Worm (Caenorhabditis elegans) whole organism, young adult: Measurements from ENCODE around the gene Y45G5AM.5.

Source experiments
- B0261.1 ChIP-seq: sonication (generic microtip); optimal IDR thresholded peaks from 2 replicates; lab custom pipeline; 2016; ENCODE audit warnings: mild to moderate bottlenecking, missing genetic modification characterization, moderate library complexity, missing compliant biosample characterization
- B0336.3 ChIP-seq: fragments of 200-800 bp; sonication (Bioruptor generic); IDR thresholded peaks from 2 replicates; pipeline ENCODE4 v1.3.6; 2022; ENCODE audit warnings: missing genetic modification characterization, missing compliant biosample characterization
- C17E4.6 ChIP-seq: fragments of 200-800 bp; sonication (Bioruptor generic); IDR thresholded peaks from 2 replicates; pipeline ENCODE4 v1.3.6; 2022; ENCODE audit warnings: missing genetic modification reagents, missing genetic modification characterization, missing compliant biosample characterization
- D2030.7 ChIP-seq: fragments of 200-800 bp; sonication (Bioruptor generic); IDR thresholded peaks from 2 replicates; pipeline ENCODE4 v1.3.6; 2022; ENCODE audit warnings: missing genetic modification reagents, missing genetic modification characterization, missing compliant biosample characterization
- F33H1.4 ChIP-seq: fragments of 200-800 bp; sonication (Bioruptor generic); IDR thresholded peaks from 2 replicates; pipeline ENCODE4 v1.3.6; 2022; ENCODE audit warnings: missing genetic modification reagents, missing genetic modification characterization, missing compliant biosample characterization
- F57A8.1 ChIP-seq: fragments of 200-800 bp; sonication (Bioruptor generic); optimal IDR thresholded peaks from 2 replicates; lab custom pipeline; 2018; ENCODE audit warnings: mild to moderate bottlenecking, missing genetic modification characterization, moderate library complexity, missing compliant biosample characterization
- T07F8.4 ChIP-seq: sonication (generic microtip); optimal IDR thresholded peaks from 2 replicates; lab custom pipeline; 2016; ENCODE audit warnings: mild to moderate bottlenecking, missing genetic modification characterization, moderate library complexity, missing compliant biosample characterization
- Y56A3A.18 ChIP-seq: fragments of 200-800 bp; sonication (Bioruptor generic); IDR thresholded peaks from 2 replicates; pipeline ENCODE4 v1.3.6; 2022; ENCODE audit warnings: missing genetic modification reagents, missing genetic modification characterization, missing compliant biosample characterization
- ama-1 ChIP-seq, 3 experiments: fragments of 150-350 bp in 1 of 3; sonication (generic microtip) in 2 of 3; optimal IDR thresholded peaks; 2 replicates each; lab custom pipeline; 2014 to 2018; ENCODE audit warnings: missing biosample characterization in 2 of 3, missing genetic modification characterization in 2 of 3, missing genetic modification reagents in 2 of 3
- aptf-2 ChIP-seq: fragments of 200-800 bp; sonication (Bioruptor generic); conservative IDR thresholded peaks from 2 replicates; pipeline ENCODE4 v1.3.6; 2022; ENCODE audit warnings: missing genetic modification reagents, missing genetic modification characterization, missing compliant biosample characterization
- aptf-3 ChIP-seq: fragments of 200-800 bp; sonication (Bioruptor generic); IDR thresholded peaks from 2 replicates; pipeline ENCODE4 v1.3.6; 2022; ENCODE audit warnings: missing genetic modification characterization, missing compliant biosample characterization
- attf-5 ChIP-seq: fragments of 200-800 bp; sonication (Bioruptor generic); optimal IDR thresholded peaks from 2 replicates; lab custom pipeline; 2018; ENCODE audit warnings: mild to moderate bottlenecking, missing genetic modification characterization, missing compliant biosample characterization
- attf-6 ChIP-seq: fragments of 200-800 bp; sonication (Bioruptor generic); IDR thresholded peaks from 2 replicates; pipeline ENCODE4 v1.3.6; 2022; ENCODE audit warnings: missing genetic modification reagents, missing genetic modification characterization, missing compliant biosample characterization
- bed-1 ChIP-seq: fragments of 200-800 bp; sonication (Bioruptor generic); IDR thresholded peaks from 2 replicates; pipeline ENCODE4 v1.3.6; 2022; ENCODE audit warnings: missing genetic modification reagents, missing genetic modification characterization, missing compliant biosample characterization
- bed-2 ChIP-seq: fragments of 200-800 bp; sonication (Bioruptor generic); IDR thresholded peaks from 2 replicates; pipeline ENCODE4 v1.3.6; 2022; ENCODE audit warnings: missing genetic modification reagents, missing genetic modification characterization, missing compliant biosample characterization
- ceh-100 ChIP-seq: fragments of 200-800 bp; sonication (Bioruptor generic); IDR thresholded peaks from 2 replicates; pipeline ENCODE4 v1.3.6; 2022; ENCODE audit warnings: missing genetic modification reagents, missing genetic modification characterization, missing compliant biosample characterization
- ceh-91 ChIP-seq: fragments of 200-800 bp; sonication (Bioruptor generic); IDR thresholded peaks from 2 replicates; pipeline ENCODE4 v1.3.6; 2022; ENCODE audit warnings: missing genetic modification reagents, missing genetic modification characterization, missing compliant biosample characterization
- die-1 ChIP-seq: sonication (generic microtip); optimal IDR thresholded peaks from 2 replicates; lab custom pipeline; 2016; ENCODE audit warnings: missing genotype, mild to moderate bottlenecking, missing genetic modification characterization, missing compliant biosample characterization
- dpl-1 ChIP-seq: fragments of 150-350 bp; optimal IDR thresholded peaks from 2 replicates; lab custom pipeline; 2014; ENCODE audit warnings: missing biosample characterization, missing genetic modification reagents, missing genetic modification characterization
- egl-44 ChIP-seq: fragments of 200-800 bp; sonication (Bioruptor generic); IDR thresholded peaks from 2 replicates; pipeline ENCODE4 v1.3.6; 2022; ENCODE audit warnings: missing genetic modification reagents, missing genetic modification characterization, missing compliant biosample characterization
- hmg-1.2 ChIP-seq: fragments of 200-800 bp; sonication (Bioruptor generic); IDR thresholded peaks from 2 replicates; pipeline ENCODE4 v1.3.6; 2022; ENCODE audit warnings: missing genetic modification reagents, missing genetic modification characterization, missing compliant biosample characterization
- hrde-1 ChIP-seq: sonication (generic microtip); optimal IDR thresholded peaks from 2 replicates; lab custom pipeline; 2016; ENCODE audit warnings: missing genetic modification characterization, mild to moderate bottlenecking, missing compliant biosample characterization, moderate library complexity, missing genotype, missing genetic modification reagents, borderline replicate concordance
- hsf-1 ChIP-seq: fragments of 200-800 bp; sonication (Bioruptor generic); IDR thresholded peaks from 2 replicates; pipeline ENCODE4 v1.3.6; 2022; ENCODE audit warnings: missing genetic modification reagents, missing genetic modification characterization, missing compliant biosample characterization
- lag-1 ChIP-seq: fragments of 200-800 bp; sonication (Bioruptor generic); IDR thresholded peaks from 2 replicates; pipeline ENCODE4 v1.3.6; 2022; ENCODE audit warnings: missing genetic modification reagents, missing genetic modification characterization, missing compliant biosample characterization
- mxl-1 ChIP-seq: sonication (generic microtip); optimal IDR thresholded peaks from 2 replicates; lab custom pipeline; 2016; ENCODE audit warnings: missing genetic modification characterization, missing compliant biosample characterization
- nfya-2 ChIP-seq: fragments of 200-800 bp; sonication (Bioruptor generic); IDR thresholded peaks from 2 replicates; pipeline ENCODE4 v1.3.6; 2022; ENCODE audit warnings: missing genetic modification reagents, missing genetic modification characterization, missing compliant biosample characterization
- nfyb-1 ChIP-seq: fragments of 200-800 bp; sonication (Bioruptor generic); IDR thresholded peaks from 2 replicates; pipeline ENCODE4 v1.3.6; 2022; ENCODE audit warnings: missing genetic modification reagents, missing genetic modification characterization, missing compliant biosample characterization
- repo-1 ChIP-seq: sonication (generic microtip); optimal IDR thresholded peaks from 2 replicates; lab custom pipeline; 2017; ENCODE audit warnings: mild to moderate bottlenecking, missing genetic modification characterization, missing compliant biosample characterization
- sea-2 ChIP-seq: fragments of 200-800 bp; sonication (Bioruptor generic); IDR thresholded peaks from 2 replicates; pipeline ENCODE4 v1.3.6; 2022; ENCODE audit warnings: missing genetic modification characterization, missing compliant biosample characterization
- snpc-1.3 ChIP-seq: sonication (generic microtip); optimal IDR thresholded peaks from 2 replicates; lab custom pipeline; 2017; ENCODE audit warnings: missing genetic modification characterization, mild to moderate bottlenecking, missing compliant biosample characterization, antibody characterized with exemption, moderate library complexity, missing genotype, missing genetic modification reagents; ENCODE audit not compliant: insufficient read depth
- snpc-3.4 ChIP-seq: sonication (generic microtip); optimal IDR thresholded peaks from 2 replicates; lab custom pipeline; 2017; ENCODE audit warnings: missing genetic modification characterization, mild to moderate bottlenecking, missing compliant biosample characterization, antibody characterized with exemption, moderate library complexity, missing genotype, missing genetic modification reagents
- tbp1 ChIP-seq: fragments of 200-800 bp; sonication (Bioruptor generic); optimal IDR thresholded peaks from 2 replicates; lab custom pipeline; 2018; ENCODE audit warnings: mild to moderate bottlenecking, missing genetic modification characterization, missing compliant biosample characterization
- ztf-6 ChIP-seq: fragments of 200-800 bp; sonication (Bioruptor generic); IDR thresholded peaks from 2 replicates; pipeline ENCODE4 v1.3.6; 2022; ENCODE audit warnings: missing genetic modification reagents, missing genetic modification characterization, missing compliant biosample characterization

Y45G5AM.5 gene

DNA sequence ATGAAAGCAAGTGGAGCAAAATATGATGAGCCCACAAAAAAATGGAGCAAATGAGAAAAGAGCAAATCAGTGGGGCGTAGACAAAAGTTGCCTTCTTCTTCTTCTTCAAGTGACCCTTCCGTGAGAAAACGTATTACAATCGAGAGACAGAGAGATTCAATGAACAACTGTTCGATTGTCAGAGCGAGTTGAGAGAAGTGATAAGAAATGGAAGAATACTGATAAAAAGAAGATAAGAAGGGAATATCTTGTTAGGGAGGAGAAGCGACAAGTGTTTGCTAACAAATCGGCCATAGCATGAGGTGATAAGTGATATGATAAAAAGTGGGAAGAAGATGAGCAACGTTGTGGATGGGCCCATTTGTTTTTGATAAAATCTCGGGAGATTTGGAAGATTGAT, 2.9 kb upstream of the Y45G5AM.5 start:
- TF ChIP-seq snpc-1.3 (tag; lab: Kevin White, UChicago) = no peak
- no peak for TF ChIP-seq attf-6
- no peak for TF ChIP-seq bed-2 (GFP tag; lab: Robert Waterston, UW)
- no peak for TF ChIP-seq Y56A3A.18 (GFP tag; lab: Robert Waterston, UW)
- no peak for TF ChIP-seq T07F8.4 (tag; lab: Kevin White, UChicago)
- TF ChIP-seq sea-2 (GFP tag; lab: Robert Waterston, UW) = no peak
- TF ChIP-seq lag-1 = no peak
- no peak for TF ChIP-seq dpl-1 (GFP tag; lab: Kevin White, UChicago)
- TF ChIP-seq hsf-1 (GFP tag; lab: Robert Waterston, UW) = no peak
- TF ChIP-seq F33H1.4 (GFP tag; lab: Robert Waterston, UW) = no peak
- no peak for TF ChIP-seq mxl-1 (tag; lab: Kevin White, UChicago)
- no peak for TF ChIP-seq hrde-1 (tag; lab: Kevin White, UChicago)
- TF ChIP-seq C17E4.6 (GFP tag; lab: Robert Waterston, UW) = no peak
- TF ChIP-seq die-1 = no peak
- TF ChIP-seq ama-1 (optimal IDR thresholded peaks at IDR 0.05; lab: Kevin White, UChicago) = no peak
- TF ChIP-seq ama-1 (GFP tag; optimal IDR thresholded peaks at IDR 0.05; lab: Kevin White, UChicago) = no peak
- no peak for TF ChIP-seq ztf-6 (GFP tag; lab: Robert Waterston, UW)
- no peak for TF ChIP-seq repo-1 (tag; lab: Kevin White, UChicago)

ce11 chrV:4162922-4163321, 2.7 kb downstream of the Y45G5AM.5 start, which contains the start of gene Y45G5AM.4:
Gene Y45G5AM.4, plus strand, starts transcription at chrV:4163222.
- no peak for TF ChIP-seq aptf-2 (GFP tag; lab: Robert Waterston, UW)
- no peak for TF ChIP-seq B0336.3
- no peak for TF ChIP-seq D2030.7
- no peak for TF ChIP-seq mxl-1 (tag; lab: Kevin White, UChicago)
- TF ChIP-seq egl-44 (GFP tag; lab: Robert Waterston, UW) = no peak
- no peak for TF ChIP-seq aptf-3
- no peak for TF ChIP-seq bed-1 (GFP tag; lab: Robert Waterston, UW)
- TF ChIP-seq tbp1 (GFP tag; lab: Kevin White, UChicago) = no peak
- no peak for TF ChIP-seq snpc-3.4 (tag; lab: Kevin White, UChicago)

DNA sequence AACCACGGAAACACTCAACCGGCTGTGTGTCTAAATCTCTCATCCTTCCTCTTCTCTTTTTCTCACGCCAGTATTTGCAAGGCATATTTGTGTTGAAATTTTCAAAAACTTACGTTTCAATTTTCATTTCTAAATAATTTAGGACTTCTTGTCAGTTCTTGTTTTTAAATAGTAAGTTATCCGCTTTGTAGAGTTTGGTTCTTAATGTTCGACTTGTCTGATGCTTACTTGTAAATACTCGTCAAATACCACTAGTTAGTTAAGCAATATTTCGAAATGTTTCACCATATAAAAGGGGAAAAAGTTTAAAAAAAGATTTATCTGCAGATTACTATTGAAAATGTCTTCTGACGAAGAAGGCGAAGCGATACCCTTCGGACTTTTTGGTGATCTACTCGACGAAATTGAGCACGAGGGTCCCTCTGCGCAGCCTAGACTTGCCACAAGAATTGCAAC, 4.3 kb downstream of the Y45G5AM.5 start, which contains the start of gene Y45G5AM.3:
TSS of gene Y45G5AM.3 (plus strand) at position 51 of the 456 bp plus-strand sequence.
- TF ChIP-seq ceh-100 (GFP tag; lab: Robert Waterston, UW) (no peak), ceh-91 (GFP tag; lab: Robert Waterston, UW) (no peak), hmg-1.2 (GFP tag; lab: Robert Waterston, UW) (peak; percentile 30; the same call in 1 of the 2 replicates), attf-5 (peak; percentile 5), die-1 (no peak), sea-2 (GFP tag; lab: Robert Waterston, UW) (no peak), F57A8.1 (GFP tag; lab: Kevin White, UChicago) (no peak), nfya-2 (GFP tag; lab: Robert Waterston, UW) (no peak)
- TF ChIP-seq, all 124 proteins: peak for 2

DNA sequence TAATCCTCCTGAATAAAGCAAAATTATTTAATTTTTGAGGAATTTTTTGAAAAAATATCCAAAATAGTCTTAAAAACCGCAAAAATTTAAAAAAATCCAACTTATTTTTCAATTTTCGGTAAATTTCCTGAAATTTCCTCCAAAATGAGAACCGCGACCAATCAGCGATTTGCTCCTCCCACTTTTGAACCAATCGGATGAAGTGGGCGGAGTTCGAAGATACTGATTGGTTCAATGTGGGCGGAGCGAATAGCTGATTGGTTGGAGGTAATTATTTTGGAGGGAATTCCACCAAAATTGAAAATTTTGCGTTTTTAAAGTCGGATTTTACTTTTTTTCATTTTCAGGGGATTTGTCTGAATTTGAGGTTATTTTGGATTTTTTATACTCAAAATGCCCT, 7.9 kb downstream of the Y45G5AM.5 start:
- TF ChIP-seq nfyb-1 (GFP tag; lab: Robert Waterston, UW) (peak; percentile 82; the same call in 1 of the 2 replicates), B0261.1 (tag; lab: Kevin White, UChicago) (no peak)
